Worm (Caenorhabditis elegans) whole organism, L4 larva: ENCODE results near the gene ZK218.3.

Experiments
- R02D3.7 ChIP-seq: fragments of 150-350 bp; sonication (generic microtip); optimal IDR thresholded peaks from 3 replicates; lab custom pipeline; 2014; ENCODE audit warnings: missing biosample characterization, missing genetic modification characterization
- Y48G9A.11 ChIP-seq: fragments of 200-800 bp; sonication (Bioruptor generic); IDR thresholded peaks from 2 replicates; pipeline ENCODE4 v1.3.6; 2022; ENCODE audit warnings: missing genetic modification reagents, missing genetic modification characterization, missing compliant biosample characterization
- dpl-1 ChIP-seq: fragments of 150-350 bp; optimal IDR thresholded peaks from 2 replicates; lab custom pipeline; 2014; ENCODE audit warnings: missing biosample characterization, missing genetic modification reagents, missing genetic modification characterization
- egl-27 ChIP-seq: sonication (generic microtip); optimal IDR thresholded peaks from 3 replicates; lab custom pipeline; 2017; ENCODE audit warnings: missing biosample characterization, missing genetic modification reagents, missing genetic modification characterization
- hlh-30 ChIP-seq: sonication (generic microtip); optimal IDR thresholded peaks from 2 replicates; lab custom pipeline; 2017; ENCODE audit warnings: antibody characterized with exemption, mild to moderate bottlenecking, missing genetic modification characterization, missing compliant biosample characterization; ENCODE audit not compliant: insufficient read depth
- lin-15B ChIP-seq: fragments of 150-350 bp; sonication (generic microtip); optimal IDR thresholded peaks from 3 replicates; lab custom pipeline; 2014; ENCODE audit warnings: missing biosample characterization, missing genetic modification characterization
- skn-1 ChIP-seq: fragments of 150-350 bp; optimal IDR thresholded peaks from 2 replicates; lab custom pipeline; 2014; ENCODE audit warnings: missing biosample characterization, missing genetic modification characterization

ce11 chrV:17089931-17090429 lies 8.6 kb downstream of the ZK218.3 start, which contains the start of gene srh-237:
- TF ChIP-seq egl-27 (no peak), dpl-1 (GFP tag; lab: Kevin White, UChicago) (no peak), Y48G9A.11 (GFP tag; lab: Robert Waterston, UW) (no peak), lin-15B (tag; lab: Kevin White, UChicago) (no peak), skn-1 (no peak), hlh-30 (tag; lab: Kevin White, UChicago) (no peak), R02D3.7 (tag; lab: Kevin White, UChicago) (no peak)
